Worm (Caenorhabditis elegans): ENCODE results near the gene R166.2.

The R166.2 gene

ce11 chrII:10515422-10515821 is 22.0 kb downstream of the R166.2 start:
- no peak for TF ChIP-seq M03D4.4 (tag; optimal IDR thresholded peaks at IDR 0.05)

ce11 chrII:10513377-10513776 is 24.1 kb downstream of the R166.2 start:
- TF ChIP-seq nhr-76 (tag; optimal IDR thresholded peaks at IDR 0.05) (no peak), ztf-11 (tag; optimal IDR thresholded peaks at IDR 0.05) (no peak), ceh-83 (GFP tag; optimal IDR thresholded peaks at IDR 0.05) (no peak), lsy-2 (tag; optimal IDR thresholded peaks at IDR 0.05) (no peak), bed-3 (GFP tag; optimal IDR thresholded peaks at IDR 0.05) (no peak)

- TF ChIP-seq cnd-1 (tag; optimal IDR thresholded peaks at IDR 0.05) (no peak), pha-4 (tag; optimal IDR thresholded peaks at IDR 0.05) (peak; percentile 63), flh-1 (GFP tag; optimal IDR thresholded peaks at IDR 0.05) (no peak)
These were observed 27.2 kb downstream of the R166.2 start, which contains the start of gene F59B10.3 for ce11 chrII:10510242-10510641. Gene F59B10.3 (plus strand): TSS chrII:10510542.

- TF ChIP-seq drap-1 (GFP tag; optimal IDR thresholded peaks at IDR 0.05) (no peak), M03D4.4 (tag; optimal IDR thresholded peaks at IDR 0.05) (no peak), nhr-2 (tag; optimal IDR thresholded peaks at IDR 0.05) (no peak)
These were observed 27.7 kb downstream of the R166.2 start, which contains the start of gene F59B10.2 for ce11 chrII:10509746-10510145. Gene F59B10.2 (minus strand): TSS chrII:10509846.

- TF ChIP-seq ceh-43 (GFP tag; optimal IDR thresholded peaks at IDR 0.05), result no peak
These were observed 29.6 kb downstream of the R166.2 start for ce11 chrII:10507906-10508305.

- TF ChIP-seq bed-3 (GFP tag; optimal IDR thresholded peaks at IDR 0.05) (no peak), ceh-43 (GFP tag; optimal IDR thresholded peaks at IDR 0.05) (no peak), cnd-1 (tag; optimal IDR thresholded peaks at IDR 0.05) (no peak)
These were observed 31.5 kb downstream of the R166.2 start for ce11 chrII:10505949-10506348.

- TF ChIP-seq mab-5 (tag; optimal IDR thresholded peaks at IDR 0.05), result no peak
- TF ChIP-seq unc-62 (GFP tag; optimal IDR thresholded peaks at IDR 0.05), result no peak
- no peak for TF ChIP-seq unc-39 (tag; optimal IDR thresholded peaks at IDR 0.05)
- TF ChIP-seq cnd-1 (tag; optimal IDR thresholded peaks at IDR 0.05), result peak; percentile 23
- no peak for TF ChIP-seq drap-1 (GFP tag; optimal IDR thresholded peaks at IDR 0.05)
- TF ChIP-seq mep-1 (tag; optimal IDR thresholded peaks at IDR 0.05), result peak; percentile 17
- no peak for TF ChIP-seq elt-3 (tag; optimal IDR thresholded peaks at IDR 0.05)
- peak; percentile 83 for TF ChIP-seq nhr-2 (tag; optimal IDR thresholded peaks at IDR 0.05)
These were observed 32.7 kb downstream of the R166.2 start for ce11 chrII:10504729-10505128.

- peak; percentile 65 for TF ChIP-seq drap-1 (GFP tag; optimal IDR thresholded peaks at IDR 0.05)
- no peak for TF ChIP-seq nhr-76 (tag; optimal IDR thresholded peaks at IDR 0.05)
- peak; percentile 68 for TF ChIP-seq mls-2 (tag; optimal IDR thresholded peaks at IDR 0.05)
- TF ChIP-seq blmp-1 (tag; optimal IDR thresholded peaks at IDR 0.05), result no peak
- TF ChIP-seq elt-1 (tag; optimal IDR thresholded peaks at IDR 0.05; ENCODE audit: borderline replicate concordance, insufficient read depth), result no peak
- no peak for TF ChIP-seq nhr-237 (tag; optimal IDR thresholded peaks at IDR 0.05)
- no peak for TF ChIP-seq lin-32 (GFP tag; optimal IDR thresholded peaks at IDR 0.05)
- TF ChIP-seq sptf-1 (tag; optimal IDR thresholded peaks at IDR 0.05), result peak; percentile 74
- peak; percentile 44 for TF ChIP-seq pha-4 (tag; optimal IDR thresholded peaks at IDR 0.05)
- TF ChIP-seq unc-62 (GFP tag; optimal IDR thresholded peaks at IDR 0.05), result peak; percentile 39
- TF ChIP-seq mep-1 (tag; optimal IDR thresholded peaks at IDR 0.05), result peak; percentile 81
- peak; percentile 48 for TF ChIP-seq M03D4.4 (tag; optimal IDR thresholded peaks at IDR 0.05)
- TF ChIP-seq sem-2 (GFP tag; optimal IDR thresholded peaks at IDR 0.05), result no peak
- TF ChIP-seq cnd-1 (tag; optimal IDR thresholded peaks at IDR 0.05), result peak; percentile 61
- TF ChIP-seq ztf-11 (tag; optimal IDR thresholded peaks at IDR 0.05), result peak; percentile 76
- TF ChIP-seq flh-1 (GFP tag; optimal IDR thresholded peaks at IDR 0.05), result no peak
- peak; percentile 33 for TF ChIP-seq lsy-2 (tag; optimal IDR thresholded peaks at IDR 0.05)
- TF ChIP-seq unc-120 (tag; optimal IDR thresholded peaks at IDR 0.05; ENCODE audit: poor library complexity, severe bottlenecking), result peak; percentile 73
- TF ChIP-seq hlh-1 (tag; optimal IDR thresholded peaks at IDR 0.05), result peak; percentile 33
- peak; percentile 46 for TF ChIP-seq nhr-2 (tag; optimal IDR thresholded peaks at IDR 0.05)
- TF ChIP-seq elt-3 (tag; optimal IDR thresholded peaks at IDR 0.05), result no peak
- peak; percentile 94 for TF ChIP-seq ham-2 (GFP tag; optimal IDR thresholded peaks at IDR 0.05)
- peak; percentile 58 for TF ChIP-seq ces-1 (GFP tag; optimal IDR thresholded peaks at IDR 0.05)
These were observed 34.9 kb downstream of the R166.2 start, which contains the start of gene myrf-1 for ce11 chrII:10502491-10503063. Gene myrf-1 (minus strand): TSS chrII:10502541.
